Worm (Caenorhabditis elegans) whole organism, young adult: ENCODE results near the gene srxa-19.

Experiments used
- Y67H2A.10 ChIP-seq: fragments of 200-800 bp; sonication (Bioruptor generic); conservative IDR thresholded peaks from 2 replicates; pipeline ENCODE4 v1.3.6; 2022; ENCODE audit warnings: missing genetic modification reagents, missing genetic modification characterization, missing compliant biosample characterization
- ceh-100 ChIP-seq: fragments of 200-800 bp; sonication (Bioruptor generic); IDR thresholded peaks from 2 replicates; pipeline ENCODE4 v1.3.6; 2022; ENCODE audit warnings: missing genetic modification reagents, missing genetic modification characterization, missing compliant biosample characterization
- die-1 ChIP-seq: sonication (generic microtip); optimal IDR thresholded peaks from 2 replicates; lab custom pipeline; 2016; ENCODE audit warnings: missing genotype, mild to moderate bottlenecking, missing genetic modification characterization, missing compliant biosample characterization
- nfya-1 ChIP-seq: sonication (generic microtip); optimal IDR thresholded peaks from 2 replicates; lab custom pipeline; 2017; ENCODE audit warnings: antibody characterized with exemption, missing compliant biosample characterization, missing genetic modification characterization, borderline replicate concordance; ENCODE audit not compliant: insufficient read depth
- nhr-120 ChIP-seq: fragments of 200-800 bp; sonication (Bioruptor generic); IDR thresholded peaks from 2 replicates; pipeline ENCODE4 v1.3.6; 2022; ENCODE audit warnings: missing genetic modification characterization, missing compliant biosample characterization
- nhr-179 ChIP-seq: sonication (generic microtip); optimal IDR thresholded peaks from 2 replicates; lab custom pipeline; 2016; ENCODE audit warnings: mild to moderate bottlenecking, missing genetic modification characterization, missing compliant biosample characterization
- nhr-90 ChIP-seq: sonication (generic microtip); optimal IDR thresholded peaks from 2 replicates; lab custom pipeline; 2016; ENCODE audit warnings: missing genotype, mild to moderate bottlenecking, missing genetic modification characterization, missing compliant biosample characterization
- snpc-1.3 ChIP-seq: sonication (generic microtip); optimal IDR thresholded peaks from 2 replicates; lab custom pipeline; 2017; ENCODE audit warnings: missing genetic modification characterization, mild to moderate bottlenecking, missing compliant biosample characterization, antibody characterized with exemption, moderate library complexity, missing genotype, missing genetic modification reagents; ENCODE audit not compliant: insufficient read depth
- snpc-4 ChIP-seq, 5 experiments: fragments of 150-350 bp in 1 of 5; sonication (generic microtip) in 4 of 5; optimal IDR thresholded peaks; 2 replicates each; lab custom pipeline; 2014 to 2018; ENCODE audit warnings: missing genetic modification characterization in 5 of 5, missing biosample characterization in 3 of 5, antibody characterized with exemption in 2 of 5, mild to moderate bottlenecking in 2 of 5, missing compliant biosample characterization in 2 of 5, missing genotype in 2 of 5, moderate library complexity in 2 of 5, missing genetic modification reagents in 1 of 5
- tlf-1 ChIP-seq: fragments of 200-800 bp; sonication (Bioruptor generic); optimal IDR thresholded peaks from 2 replicates; lab custom pipeline; 2018; ENCODE audit warnings: mild to moderate bottlenecking, missing genetic modification characterization, missing compliant biosample characterization
- unc-62 ChIP-seq: fragments of 150-350 bp; optimal IDR thresholded peaks from 2 replicates; lab custom pipeline; 2014; ENCODE audit warnings: missing biosample characterization, missing genetic modification reagents, missing genetic modification characterization

- no peak for TF ChIP-seq die-1
- TF ChIP-seq unc-62 = no peak
- no peak for TF ChIP-seq tlf-1 (GFP tag; lab: Kevin White, UChicago)
- no peak for TF ChIP-seq Y67H2A.10
- TF ChIP-seq nfya-1 (tag; lab: Kevin White, UChicago) = no peak
- TF ChIP-seq snpc-4 (GFP tag; optimal IDR thresholded peaks at IDR 0.05; lab: Kevin White, UChicago) = no peak
- TF ChIP-seq snpc-4 (tag; optimal IDR thresholded peaks at IDR 0.05; lab: Kevin White, UChicago) = no peak
- TF ChIP-seq ceh-100 = no peak
- TF ChIP-seq nhr-179 = no peak
- no peak for TF ChIP-seq snpc-1.3
- TF ChIP-seq nhr-90 (tag; lab: Kevin White, UChicago) = no peak
- no peak for TF ChIP-seq nhr-120
Measured at ce11 chrV:10096932-10097331, 25.6 kb downstream of the srxa-19 start.
